Worm (Caenorhabditis elegans): ENCODE results near the gene B0228.6.

B0228.6 gene

DNA sequence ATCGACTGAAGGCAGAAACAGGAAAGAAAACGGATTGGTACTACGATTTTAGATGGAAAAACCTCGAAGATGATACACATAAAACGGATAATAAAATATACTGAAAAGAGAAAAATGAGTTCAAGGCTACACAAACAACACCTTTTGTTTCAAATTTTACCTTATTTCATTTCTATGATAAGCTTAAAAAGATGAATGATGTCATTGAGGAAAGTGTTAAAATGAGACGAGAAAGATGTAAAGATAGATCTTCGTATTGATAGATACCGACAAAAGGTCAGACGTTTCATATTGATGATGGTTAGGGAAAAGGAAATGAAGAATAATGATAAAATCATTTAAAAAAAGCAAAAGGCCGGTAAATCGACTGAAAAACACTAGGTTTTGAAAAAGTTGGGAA, 34.6 kb upstream of the B0228.6 start:
- TF ChIP-seq med-1 (GFP tag; optimal IDR thresholded peaks at IDR 0.05; ENCODE audit: insufficient read depth) = no peak
- TF ChIP-seq ztf-23 (GFP tag; IDR thresholded peaks at IDR 0.05) = no peak
- TF ChIP-seq flt-1 (GFP tag; IDR thresholded peaks at IDR 0.05) = no peak
- no peak for TF ChIP-seq klf-2 (GFP tag; conservative IDR thresholded peaks at IDR 0.05)
- no peak for TF ChIP-seq ref-1 (GFP tag; conservative IDR thresholded peaks at IDR 0.05)
- no peak for TF ChIP-seq T22C8.4 (GFP tag; IDR thresholded peaks at IDR 0.05)
- TF ChIP-seq cog-1 (tag; optimal IDR thresholded peaks at IDR 0.05) = no peak
- no peak for TF ChIP-seq ztf-29 (GFP tag; IDR thresholded peaks at IDR 0.05)
- TF ChIP-seq tab-1 (GFP tag; IDR thresholded peaks at IDR 0.05) = no peak

DNA sequence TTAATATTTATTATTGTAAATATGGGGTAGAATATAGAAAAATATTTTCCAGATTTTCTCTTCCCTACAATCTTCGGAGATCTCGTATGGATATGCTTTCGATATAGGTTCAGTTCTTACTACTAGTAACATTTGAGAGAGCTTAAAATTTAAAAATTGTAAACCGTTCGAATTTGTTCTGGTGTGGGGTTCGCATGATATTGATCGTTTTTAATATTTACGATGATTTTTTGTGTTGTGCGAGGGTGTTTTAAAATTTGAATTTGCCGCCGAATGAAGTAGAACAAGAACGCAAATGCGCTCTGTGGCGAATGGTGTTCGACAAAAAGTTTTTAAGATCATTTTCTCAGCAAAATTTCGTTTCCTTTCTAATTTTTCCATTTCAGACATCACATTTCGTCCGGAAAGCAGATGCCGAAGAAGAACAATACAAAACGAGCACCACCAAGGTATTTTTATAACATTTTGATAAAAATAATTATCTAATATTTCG, 28.5 kb upstream of the B0228.6 start, which contains the start of gene skr-17:
skr-17 (plus strand) TSS at position 51 of the 493 bp plus-strand sequence.
- no peak for TF ChIP-seq tab-1 (GFP tag; IDR thresholded peaks at IDR 0.05)
- TF ChIP-seq ref-1 (GFP tag; conservative IDR thresholded peaks at IDR 0.05) = no peak
- TF ChIP-seq ztf-29 (GFP tag; IDR thresholded peaks at IDR 0.05) = no peak
- TF ChIP-seq T22C8.4 (GFP tag; IDR thresholded peaks at IDR 0.05) = no peak
- no peak for TF ChIP-seq med-1 (GFP tag; optimal IDR thresholded peaks at IDR 0.05; ENCODE audit: insufficient read depth)
- no peak for TF ChIP-seq cog-1 (tag; optimal IDR thresholded peaks at IDR 0.05)
- no peak for TF ChIP-seq flt-1 (GFP tag; IDR thresholded peaks at IDR 0.05)
- no peak for TF ChIP-seq klf-2 (GFP tag; conservative IDR thresholded peaks at IDR 0.05)
- TF ChIP-seq ztf-23 (GFP tag; IDR thresholded peaks at IDR 0.05) = no peak

DNA sequence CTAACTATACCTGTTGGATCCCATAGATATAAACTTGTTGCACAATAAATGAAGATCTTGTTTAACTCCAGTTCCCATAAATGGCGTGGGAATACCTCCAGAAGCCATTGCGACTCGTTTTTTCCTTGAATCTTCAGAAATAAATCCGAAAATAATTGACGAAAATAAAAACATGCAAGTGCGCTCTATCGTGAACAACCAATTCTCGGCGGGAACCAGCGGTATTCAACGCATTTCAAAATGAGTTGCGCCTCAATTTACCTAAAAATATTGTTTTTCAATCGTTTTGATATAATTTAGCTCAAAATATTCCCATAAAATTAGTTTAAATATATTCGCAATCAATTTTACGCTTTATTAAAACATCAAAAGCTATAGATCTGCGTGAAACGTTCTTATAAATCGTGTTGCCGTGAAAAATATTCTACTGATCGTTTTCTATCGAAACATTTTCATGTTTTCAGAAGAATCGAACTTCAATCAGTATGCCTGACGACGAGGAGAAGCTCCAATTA, 26.2 kb upstream of the B0228.6 start, which contains the start of the genes snpc-1.1 and spdl-1:
snpc-1.1 (minus strand) TSS at position 200 of the 515 bp plus-strand sequence.
spdl-1 (plus strand) TSS at position 465 of the 515 bp plus-strand sequence.
- TF ChIP-seq flt-1 (GFP tag; IDR thresholded peaks at IDR 0.05) (no peak), med-1 (GFP tag; optimal IDR thresholded peaks at IDR 0.05; ENCODE audit: insufficient read depth) (no peak), T22C8.4 (GFP tag; IDR thresholded peaks at IDR 0.05) (no peak), klf-2 (GFP tag; conservative IDR thresholded peaks at IDR 0.05) (no peak), tab-1 (GFP tag; IDR thresholded peaks at IDR 0.05) (no peak), ztf-29 (GFP tag; IDR thresholded peaks at IDR 0.05) (no peak), ztf-23 (GFP tag; IDR thresholded peaks at IDR 0.05) (no peak), ref-1 (GFP tag; conservative IDR thresholded peaks at IDR 0.05) (no peak), cog-1 (tag; optimal IDR thresholded peaks at IDR 0.05) (no peak)

DNA sequence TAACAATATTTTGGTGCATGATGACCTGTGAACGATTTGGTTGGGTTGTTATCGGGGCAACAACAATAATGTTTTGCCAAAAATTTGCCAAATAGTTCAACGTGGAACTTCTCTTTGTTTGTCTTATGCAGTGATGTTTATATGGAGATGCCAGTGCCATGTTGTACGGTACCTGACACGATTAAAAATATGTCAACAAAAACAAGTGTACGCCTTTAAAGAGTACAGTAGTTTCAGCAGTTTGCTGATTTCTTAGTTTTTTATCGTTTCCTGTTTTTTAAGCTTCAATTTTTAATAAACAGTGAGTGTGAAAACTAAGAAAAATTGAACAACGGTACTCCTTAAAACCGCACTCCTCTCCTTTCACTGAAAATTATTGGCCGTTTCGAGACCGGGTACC, 23.3 kb upstream of the B0228.6 start:
- TF ChIP-seq ref-1 (GFP tag; conservative IDR thresholded peaks at IDR 0.05) (no peak), T22C8.4 (GFP tag; IDR thresholded peaks at IDR 0.05) (no peak), flt-1 (GFP tag; IDR thresholded peaks at IDR 0.05) (no peak), klf-2 (GFP tag; conservative IDR thresholded peaks at IDR 0.05) (no peak), ztf-29 (GFP tag; IDR thresholded peaks at IDR 0.05) (no peak), med-1 (GFP tag; optimal IDR thresholded peaks at IDR 0.05; ENCODE audit: insufficient read depth) (no peak), tab-1 (GFP tag; IDR thresholded peaks at IDR 0.05) (no peak), ztf-23 (GFP tag; IDR thresholded peaks at IDR 0.05) (no peak), cog-1 (tag; optimal IDR thresholded peaks at IDR 0.05) (no peak)

DNA sequence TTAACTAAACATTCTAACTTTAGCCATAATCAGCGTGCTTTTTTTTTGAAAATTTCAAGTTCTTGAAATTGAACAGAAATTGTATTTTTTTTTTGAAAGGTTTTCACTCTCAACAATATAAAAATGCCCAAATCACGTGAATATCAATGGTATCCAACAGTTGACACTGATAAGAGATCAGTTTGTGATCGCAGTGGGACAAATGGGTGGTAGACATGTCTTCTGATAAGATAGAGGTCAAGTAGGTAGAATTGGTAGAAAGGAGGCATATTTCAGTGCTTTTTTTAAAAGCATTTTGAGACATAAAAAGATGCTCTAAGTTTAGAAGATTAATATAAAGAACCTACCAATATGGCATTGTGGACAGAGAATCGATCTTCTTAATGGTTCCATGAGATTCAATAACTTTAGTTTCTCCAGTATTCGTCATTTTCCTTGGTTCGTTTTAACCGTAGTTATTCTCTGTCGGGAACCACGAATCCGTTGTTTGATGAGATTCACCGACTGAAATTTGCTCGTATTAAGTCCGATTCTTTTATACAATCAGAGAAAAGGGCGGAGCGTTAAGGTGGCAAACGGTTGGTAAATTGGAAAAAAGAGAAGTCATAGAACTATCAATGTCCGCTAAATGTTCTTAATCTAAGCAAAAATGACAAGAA, 22.5 kb upstream of the B0228.6 start, which contains the start of gene mthf-1:
mthf-1 (minus strand) TSS at position 504 of the 659 bp plus-strand sequence.
- no peak for TF ChIP-seq ztf-29 (GFP tag; IDR thresholded peaks at IDR 0.05)
- no peak for TF ChIP-seq ref-1 (GFP tag; conservative IDR thresholded peaks at IDR 0.05)
- TF ChIP-seq tab-1 (GFP tag; IDR thresholded peaks at IDR 0.05) = no peak

DNA sequence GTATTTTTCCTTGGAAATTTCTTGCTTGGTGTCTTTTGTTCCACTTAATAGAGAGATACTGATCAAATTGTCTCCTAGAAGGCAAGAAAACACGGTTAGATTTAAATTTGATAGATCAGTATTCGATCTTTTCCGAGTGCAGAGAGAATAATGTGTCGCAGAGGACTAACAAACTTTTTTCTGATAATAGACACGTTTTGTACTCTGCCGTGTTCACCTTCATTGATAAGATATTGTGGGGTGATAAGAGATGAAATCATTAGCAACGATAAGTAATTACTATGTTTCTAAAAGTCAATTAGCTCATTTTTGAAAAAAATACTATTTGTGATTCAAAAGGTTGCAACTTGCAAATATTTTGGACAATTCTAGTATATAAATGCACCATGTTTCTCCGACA, 21.7 kb upstream of the B0228.6 start:
- TF ChIP-seq med-1 (GFP tag; optimal IDR thresholded peaks at IDR 0.05; ENCODE audit: insufficient read depth) (no peak), cog-1 (tag; optimal IDR thresholded peaks at IDR 0.05) (no peak), tab-1 (GFP tag; IDR thresholded peaks at IDR 0.05) (no peak), T22C8.4 (GFP tag; IDR thresholded peaks at IDR 0.05) (no peak), flt-1 (GFP tag; IDR thresholded peaks at IDR 0.05) (no peak), ztf-29 (GFP tag; IDR thresholded peaks at IDR 0.05) (no peak), klf-2 (GFP tag; conservative IDR thresholded peaks at IDR 0.05) (no peak)

DNA sequence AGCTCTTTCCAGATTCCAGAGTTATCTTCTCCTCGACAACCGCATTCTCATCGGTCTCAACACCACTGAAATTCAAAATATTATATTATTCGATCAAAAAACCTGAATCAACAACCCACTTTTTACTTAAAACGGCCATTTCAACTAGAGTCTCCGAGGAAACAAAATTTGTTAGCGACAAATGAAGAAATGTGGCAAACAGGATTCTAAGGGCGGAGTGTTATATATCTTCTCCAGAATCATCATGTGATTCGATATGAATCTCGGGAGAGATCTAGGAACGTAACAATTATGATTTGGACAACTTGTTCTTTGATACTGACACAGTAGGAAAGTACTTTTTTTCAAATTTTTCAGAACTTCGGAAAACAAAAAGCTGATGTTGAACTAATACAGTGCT, 21.3 kb upstream of the B0228.6 start:
- TF ChIP-seq cog-1 (tag; optimal IDR thresholded peaks at IDR 0.05) = no peak
- no peak for TF ChIP-seq flt-1 (GFP tag; IDR thresholded peaks at IDR 0.05)
- TF ChIP-seq ref-1 (GFP tag; conservative IDR thresholded peaks at IDR 0.05) = no peak
- TF ChIP-seq klf-2 (GFP tag; conservative IDR thresholded peaks at IDR 0.05) = no peak
- TF ChIP-seq ztf-23 (GFP tag; IDR thresholded peaks at IDR 0.05) = no peak
- TF ChIP-seq med-1 (GFP tag; optimal IDR thresholded peaks at IDR 0.05; ENCODE audit: insufficient read depth) = no peak
- TF ChIP-seq ztf-29 (GFP tag; IDR thresholded peaks at IDR 0.05) = no peak
- TF ChIP-seq tab-1 (GFP tag; IDR thresholded peaks at IDR 0.05) = no peak
- no peak for TF ChIP-seq T22C8.4 (GFP tag; IDR thresholded peaks at IDR 0.05)

DNA sequence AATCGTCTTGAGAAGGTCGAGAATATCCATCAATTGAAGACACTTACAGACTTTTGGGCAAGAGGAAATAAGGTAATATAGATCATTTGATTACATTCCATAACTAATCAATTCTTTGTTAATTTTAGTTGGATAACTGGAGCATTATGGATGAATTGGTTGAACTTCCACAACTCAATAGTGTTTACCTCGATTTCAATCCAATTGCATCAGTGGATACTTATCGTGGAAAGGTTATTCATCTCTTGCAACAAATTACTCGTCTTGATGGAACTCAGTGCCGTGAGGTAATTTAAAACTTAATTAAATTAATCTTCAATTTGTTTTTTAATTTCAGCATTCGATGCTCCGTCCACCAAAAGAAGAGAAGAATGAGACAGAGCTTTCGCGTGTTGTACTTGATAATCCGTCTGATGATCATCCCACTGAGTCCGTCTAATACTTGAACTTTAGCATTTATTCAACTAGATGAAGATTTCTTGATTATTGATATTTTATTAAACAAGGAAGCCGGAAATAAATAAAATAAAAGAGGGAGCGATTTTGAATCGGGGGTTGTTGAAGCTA, 18.5 kb upstream of the B0228.6 start:
- no peak for TF ChIP-seq ztf-29 (GFP tag; IDR thresholded peaks at IDR 0.05)
- TF ChIP-seq klf-2 (GFP tag; conservative IDR thresholded peaks at IDR 0.05) = no peak
- TF ChIP-seq tab-1 (GFP tag; IDR thresholded peaks at IDR 0.05) = no peak
- TF ChIP-seq med-1 (GFP tag; optimal IDR thresholded peaks at IDR 0.05; ENCODE audit: insufficient read depth) = no peak
- TF ChIP-seq ref-1 (GFP tag; conservative IDR thresholded peaks at IDR 0.05) = no peak
- TF ChIP-seq flt-1 (GFP tag; IDR thresholded peaks at IDR 0.05) = no peak
- TF ChIP-seq ztf-23 (GFP tag; IDR thresholded peaks at IDR 0.05) = no peak
- no peak for TF ChIP-seq T22C8.4 (GFP tag; IDR thresholded peaks at IDR 0.05)

DNA sequence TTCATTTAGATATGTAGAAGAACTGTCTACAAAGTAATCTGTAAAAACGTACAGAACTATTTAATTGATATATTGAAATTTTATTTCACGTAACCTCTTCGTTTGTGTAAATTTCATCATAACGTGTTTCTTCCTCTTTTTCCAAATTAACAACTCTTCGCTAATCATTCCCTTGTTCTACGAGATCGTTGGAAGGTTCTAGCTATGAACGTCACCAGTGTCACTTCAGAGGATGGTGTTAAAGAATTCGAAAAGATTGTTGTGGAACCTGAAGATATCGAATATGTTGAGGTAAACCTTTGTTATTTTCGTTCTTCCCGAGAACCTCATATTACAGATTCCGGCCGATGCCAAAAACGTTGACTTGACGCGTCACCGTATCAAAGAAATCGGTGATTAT, 17.4 kb upstream of the B0228.6 start, which contains the start of gene C06A8.6:
C06A8.6 (plus strand) TSS at position 89 of the 400 bp plus-strand sequence.
- no peak for TF ChIP-seq klf-2 (GFP tag; conservative IDR thresholded peaks at IDR 0.05)
- TF ChIP-seq tab-1 (GFP tag; IDR thresholded peaks at IDR 0.05) = no peak
- no peak for TF ChIP-seq flt-1 (GFP tag; IDR thresholded peaks at IDR 0.05)
- no peak for TF ChIP-seq med-1 (GFP tag; optimal IDR thresholded peaks at IDR 0.05; ENCODE audit: insufficient read depth)
- TF ChIP-seq ref-1 (GFP tag; conservative IDR thresholded peaks at IDR 0.05) = no peak
- no peak for TF ChIP-seq T22C8.4 (GFP tag; IDR thresholded peaks at IDR 0.05)
- TF ChIP-seq ztf-23 (GFP tag; IDR thresholded peaks at IDR 0.05) = no peak
- no peak for TF ChIP-seq ztf-29 (GFP tag; IDR thresholded peaks at IDR 0.05)
- TF ChIP-seq cog-1 (tag; optimal IDR thresholded peaks at IDR 0.05) = no peak
